Fruit fly (Drosophila melanogaster) Kc167 (cell line): ENCODE measurements around the gene stck.

Experiments
- Myc ChIP-seq: fragments of >200 bp; optimal IDR thresholded peaks from 2 replicates; lab custom pipeline; 2017; ENCODE audit warnings: missing external identifiers
- Sin3A ChIP-seq: fragments of >200 bp; optimal IDR thresholded peaks from 2 replicates; lab custom pipeline; 2018; ENCODE audit warnings: missing external identifiers
- h ChIP-seq: fragments of >200 bp; optimal IDR thresholded peaks from 3 replicates; lab custom pipeline; 2018; ENCODE audit warnings: missing external identifiers
- insv ChIP-seq: fragments of >200 bp; optimal IDR thresholded peaks from 3 replicates; lab custom pipeline; 2018; ENCODE audit warnings: missing external identifiers
- psq ChIP-seq: fragments of >200 bp; optimal IDR thresholded peaks from 2 replicates; lab custom pipeline; 2017; ENCODE audit warnings: missing external identifiers
- ttk ChIP-seq: sonication (Bioruptor generic); optimal IDR thresholded peaks from 2 replicates; lab custom pipeline; 2017; ENCODE audit warnings: missing external identifiers

The stck gene

dm6 chr3R:8324016-8324415 lies 32.8 kb upstream of the stck start, which contains the start of gene CG7443:
Gene CG7443 (plus strand): TSS chr3R:8324316.
- TF ChIP-seq insv (no peak), psq (lab: Kevin White, UChicago) (no peak), Sin3A (lab: Kevin White, UChicago) (no peak), ttk (no peak), h (no peak), Myc (lab: Kevin White, UChicago) (no peak)

dm6 chr3R:8326884-8327283 lies 29.9 kb upstream of the stck start:
- TF ChIP-seq Myc (lab: Kevin White, UChicago) (no peak), insv (no peak), h (no peak), psq (lab: Kevin White, UChicago) (no peak), ttk (no peak), Sin3A (lab: Kevin White, UChicago) (no peak)

dm6 chr3R:8327967-8328789 lies 28.6 kb upstream of the stck start:
- TF ChIP-seq ttk: no peak
- TF ChIP-seq psq (lab: Kevin White, UChicago): no peak
- no peak for TF ChIP-seq h
- no peak for TF ChIP-seq Sin3A (lab: Kevin White, UChicago)
- no peak for TF ChIP-seq insv
- TF ChIP-seq Myc (lab: Kevin White, UChicago): no peak

- TF ChIP-seq Myc (lab: Kevin White, UChicago) (no peak), psq (lab: Kevin White, UChicago) (no peak), ttk (no peak), insv (no peak), h (no peak), Sin3A (lab: Kevin White, UChicago) (no peak)
These were observed 27.1 kb upstream of the stck start for dm6 chr3R:8329628-8330027.

dm6 chr3R:8333768-8334470 lies 22.9 kb upstream of the stck start, which contains the start of gene Poxm:
Gene Poxm (minus strand): TSS chr3R:8333792.
- TF ChIP-seq h (no peak), Myc (lab: Kevin White, UChicago) (no peak), ttk (no peak), insv (no peak), psq (lab: Kevin White, UChicago) (no peak), Sin3A (lab: Kevin White, UChicago) (no peak)

dm6 chr3R:8334471-8334783 lies 22.4 kb upstream of the stck start:
- TF ChIP-seq Sin3A (lab: Kevin White, UChicago) (no peak), h (no peak)

dm6 chr3R:8334982-8335381 lies 21.8 kb upstream of the stck start:
- TF ChIP-seq Myc (lab: Kevin White, UChicago): no peak
- no peak for TF ChIP-seq Sin3A (lab: Kevin White, UChicago)
- TF ChIP-seq ttk: no peak

- TF ChIP-seq Sin3A (lab: Kevin White, UChicago): no peak
These were observed 20.7 kb upstream of the stck start for dm6 chr3R:8336012-8336567.

dm6 chr3R:8340675-8341275 lies 16.0 kb upstream of the stck start, which contains the start of the genes COX7A and Arl2:
Gene COX7A (minus strand): TSS chr3R:8341043.
Gene Arl2 (plus strand): TSS chr3R:8341100.
- TF ChIP-seq psq (lab: Kevin White, UChicago): no peak
- no peak for TF ChIP-seq ttk
- TF ChIP-seq h: no peak
- TF ChIP-seq insv: no peak
- TF ChIP-seq Sin3A (lab: Kevin White, UChicago): no peak
- TF ChIP-seq Myc (lab: Kevin White, UChicago): no peak

dm6 chr3R:8343251-8343744 lies 13.5 kb upstream of the stck start, which contains the start of the genes PNKP and COX7AL:
Gene PNKP (minus strand): TSS chr3R:8343516.
Gene COX7AL (plus strand): TSS chr3R:8343669.
- TF ChIP-seq h: no peak
- TF ChIP-seq ttk: no peak
- no peak for TF ChIP-seq insv
- no peak for TF ChIP-seq Sin3A (lab: Kevin White, UChicago)
- no peak for TF ChIP-seq Myc (lab: Kevin White, UChicago)

- TF ChIP-seq insv (no peak), ttk (no peak)
These were observed 12.6 kb upstream of the stck start, which contains the start of gene DppIII for dm6 chr3R:8344174-8344573. Gene DppIII (plus strand): TSS chr3R:8344400.

dm6 chr3R:8347279-8347678 lies 9.5 kb upstream of the stck start, which contains the start of gene CG7352:
Gene CG7352 (plus strand): TSS chr3R:8347579.
- TF ChIP-seq h: no peak
- no peak for TF ChIP-seq Sin3A (lab: Kevin White, UChicago)
- TF ChIP-seq insv: no peak
- TF ChIP-seq ttk: no peak
- no peak for TF ChIP-seq Myc (lab: Kevin White, UChicago)
- TF ChIP-seq psq (lab: Kevin White, UChicago): no peak
